Worm (Caenorhabditis elegans): Measurements from ENCODE around the gene unc-104.
A peak's percentile ranks its signal among the peaks of the same experiment; 100 is the strongest.

ce11 chrII:6967618-6968017 is 27.2 kb upstream of the unc-104 start, which contains the start of gene eif-2Bgamma:
- peak; percentile 44 for TF ChIP-seq blmp-1 (tag; optimal IDR thresholded peaks at IDR 0.05)
- TF ChIP-seq hlh-4 (tag; optimal IDR thresholded peaks at IDR 0.05), result no peak
- TF ChIP-seq zag-1 (tag; optimal IDR thresholded peaks at IDR 0.05), result no peak
- TF ChIP-seq efl-1 (optimal IDR thresholded peaks at IDR 0.05), result peak; percentile 45 to 59
- TF ChIP-seq efl-1 (GFP tag; optimal IDR thresholded peaks at IDR 0.05 in 1 of 2), result peak; percentile 51 to 95
- TF ChIP-seq skn-1 (tag; optimal IDR thresholded peaks at IDR 0.05), result peak; percentile 38
- no peak for TF ChIP-seq nhr-12 (tag; optimal IDR thresholded peaks at IDR 0.05)
- no peak for TF ChIP-seq irx-1 (tag; optimal IDR thresholded peaks at IDR 0.05)
